Worm (Caenorhabditis elegans) whole organism, L4/young adult: Measurements from ENCODE around the gene K09D9.3.

Experiments
- W03F9.2 ChIP-seq: fragments of 150-350 bp; optimal IDR thresholded peaks from 2 replicates; lab custom pipeline; 2014; ENCODE audit warnings: missing biosample characterization, missing genetic modification characterization
- him-1 ChIP-seq: sonication (generic microtip); optimal IDR thresholded peaks from 2 replicates; lab custom pipeline; 2016; ENCODE audit warnings: missing genotype, missing genetic modification reagents, missing genetic modification characterization, missing compliant biosample characterization

- TF ChIP-seq him-1 (tag; lab: Kevin White, UChicago): no peak
- no peak for TF ChIP-seq W03F9.2
These were observed 37.6 kb upstream of the K09D9.3 start, which contains the start of gene nlp-30 for ce11 chrV:3981680-3982079.
